Worm (Caenorhabditis elegans) whole organism, L1 larva: Measurements from ENCODE around the gene cnnm-3.

Experiments used
- C04F5.9 ChIP-seq: sonication (generic microtip); optimal IDR thresholded peaks from 2 replicates; lab custom pipeline; 2016; ENCODE audit warnings: missing genetic modification characterization, missing compliant biosample characterization
- C34B4.2 ChIP-seq: sonication (generic microtip); optimal IDR thresholded peaks from 2 replicates; lab custom pipeline; 2017; ENCODE audit warnings: mild to moderate bottlenecking, missing genetic modification characterization, missing compliant biosample characterization
- F16B12.6 ChIP-seq: fragments of 150-350 bp; optimal IDR thresholded peaks from 2 replicates; lab custom pipeline; 2014; ENCODE audit warnings: missing biosample characterization, missing genetic modification characterization
- Y116A8C.19 ChIP-seq: sonication (generic microtip); optimal IDR thresholded peaks from 2 replicates; lab custom pipeline; 2016; ENCODE audit warnings: missing compliant biosample characterization, missing genetic modification characterization, borderline replicate concordance
- aly-2 ChIP-seq: fragments of 150-350 bp; optimal IDR thresholded peaks from 2 replicates; lab custom pipeline; 2014; ENCODE audit warnings: missing biosample characterization, missing genetic modification characterization
- blmp-1 ChIP-seq: fragments of 150-350 bp; optimal IDR thresholded peaks from 2 replicates; lab custom pipeline; 2014; ENCODE audit warnings: missing biosample characterization, missing genetic modification characterization
- ceh-8 ChIP-seq: fragments of 200-800 bp; sonication (Bioruptor generic); optimal IDR thresholded peaks from 2 replicates; lab custom pipeline; 2018; ENCODE audit warnings: mild to moderate bottlenecking, missing genetic modification characterization, moderate library complexity, missing compliant biosample characterization
- ceh-90 ChIP-seq: sonication (generic microtip); optimal IDR thresholded peaks from 2 replicates; lab custom pipeline; 2016; ENCODE audit warnings: missing genetic modification characterization, missing compliant biosample characterization
- dpl-1 ChIP-seq, 3 experiments: fragments of 150-350 bp in 2 of 3; sonication (generic microtip) in 1 of 3; optimal IDR thresholded peaks; 2 replicates each; lab custom pipeline; 2014 to 2017; ENCODE audit warnings: missing biosample characterization in 3 of 3, missing genetic modification characterization in 3 of 3, missing genetic modification reagents in 3 of 3
- efl-1 ChIP-seq, 4 experiments: fragments of 150-350 bp; optimal IDR thresholded peaks in 3 of 4; peaks in 1 of 4; 1 replicate in 1 of 4; 2 replicates in 3 of 4; lab custom pipeline; 2014; ENCODE audit warnings: missing biosample characterization in 2 of 4, missing genetic modification characterization in 2 of 4, missing genetic modification reagents in 2 of 4
- egl-13 ChIP-seq: sonication (generic microtip); optimal IDR thresholded peaks from 2 replicates; lab custom pipeline; 2016; ENCODE audit warnings: missing genotype, missing genetic modification reagents, missing genetic modification characterization, missing compliant biosample characterization
- egl-27 ChIP-seq, 2 experiments: fragments of 150-350 bp in 1 of 2; sonication (generic microtip); optimal IDR thresholded peaks; 3 replicates each; lab custom pipeline; 2017 to 2018; ENCODE audit warnings: missing biosample characterization in 2 of 2, missing genetic modification characterization in 2 of 2, missing genetic modification reagents in 2 of 2
- grh-1 ChIP-seq: fragments of 200-800 bp; sonication (Bioruptor generic); IDR thresholded peaks from 2 replicates; pipeline ENCODE4 v1.3.6; 2022; ENCODE audit warnings: missing genetic modification reagents, missing genetic modification characterization, missing compliant biosample characterization
- hlh-17 ChIP-seq: fragments of 200-800 bp; sonication (Bioruptor generic); optimal IDR thresholded peaks from 2 replicates; lab custom pipeline; 2018; ENCODE audit warnings: missing genetic modification characterization, mild to moderate bottlenecking, missing compliant biosample characterization, moderate library complexity, borderline replicate concordance
- hlh-4 ChIP-seq: sonication (generic microtip); optimal IDR thresholded peaks from 2 replicates; lab custom pipeline; 2016; ENCODE audit warnings: mild to moderate bottlenecking, missing genetic modification characterization, missing compliant biosample characterization
- lin-13 ChIP-seq: fragments of 150-350 bp; optimal IDR thresholded peaks from 2 replicates; lab custom pipeline; 2014; ENCODE audit warnings: missing biosample characterization, missing genetic modification reagents, missing genetic modification characterization
- lin-14 ChIP-seq: fragments of 200-800 bp; sonication (Bioruptor generic); optimal IDR thresholded peaks from 2 replicates; lab custom pipeline; 2018; ENCODE audit warnings: mild to moderate bottlenecking, missing genetic modification characterization, moderate library complexity, missing compliant biosample characterization
- lin-35 ChIP-seq, 2 experiments: fragments of 150-350 bp; optimal IDR thresholded peaks; 2 replicates each; lab custom pipeline; 2014; ENCODE audit warnings: missing biosample characterization in 2 of 2, missing genetic modification characterization in 2 of 2, missing genetic modification reagents in 2 of 2
- lir-3 ChIP-seq: sonication (generic microtip); optimal IDR thresholded peaks from 2 replicates; lab custom pipeline; 2016; ENCODE audit warnings: mild to moderate bottlenecking, missing genetic modification characterization, moderate library complexity, missing compliant biosample characterization; ENCODE audit not compliant: poor library complexity
- mab-9 ChIP-seq: fragments of 200-800 bp; sonication (Bioruptor generic); IDR thresholded peaks from 2 replicates; pipeline ENCODE4 v1.3.6; 2022; ENCODE audit warnings: missing genetic modification reagents, missing genetic modification characterization, missing compliant biosample characterization
- mdl-1 ChIP-seq, 2 experiments: fragments of 150-350 bp; optimal IDR thresholded peaks; 2 replicates each; lab custom pipeline; 2014 to 2017; ENCODE audit warnings: missing biosample characterization in 2 of 2, missing genetic modification characterization in 2 of 2, inconsistent platforms in 1 of 2
- mep-1 ChIP-seq: fragments of 150-350 bp; optimal IDR thresholded peaks from 2 replicates; lab custom pipeline; 2014; ENCODE audit warnings: missing biosample characterization, missing genetic modification characterization
- nhr-20 ChIP-seq: sonication (generic microtip); optimal IDR thresholded peaks from 2 replicates; lab custom pipeline; 2016; ENCODE audit warnings: mild to moderate bottlenecking, missing genetic modification characterization, missing compliant biosample characterization
- nhr-47 ChIP-seq: sonication (generic microtip); optimal IDR thresholded peaks from 2 replicates; lab custom pipeline; 2016; ENCODE audit warnings: mild to moderate bottlenecking, missing genetic modification characterization, moderate library complexity, missing compliant biosample characterization
- nhr-76 ChIP-seq: sonication (generic microtip); optimal IDR thresholded peaks from 2 replicates; lab custom pipeline; 2017; ENCODE audit warnings: missing biosample characterization, missing genetic modification characterization
- nhr-84 ChIP-seq: sonication (generic microtip); optimal IDR thresholded peaks from 2 replicates; lab custom pipeline; 2017; ENCODE audit warnings: missing biosample characterization, missing genetic modification characterization
- nhr-90 ChIP-seq: sonication (generic microtip); optimal IDR thresholded peaks from 2 replicates; lab custom pipeline; 2016; ENCODE audit warnings: mild to moderate bottlenecking, missing genetic modification characterization, missing compliant biosample characterization; ENCODE audit not compliant: poor library complexity
- pax-3 ChIP-seq: fragments of 200-800 bp; sonication (Bioruptor generic); optimal IDR thresholded peaks from 2 replicates; lab custom pipeline; 2018; ENCODE audit warnings: mild to moderate bottlenecking, missing genetic modification characterization, moderate library complexity, missing compliant biosample characterization
- rnt-1 ChIP-seq: sonication (generic microtip); optimal IDR thresholded peaks from 2 replicates; lab custom pipeline; 2016; ENCODE audit warnings: mild to moderate bottlenecking, missing genetic modification characterization, moderate library complexity, missing compliant biosample characterization
- skn-1 ChIP-seq: fragments of 150-350 bp; optimal IDR thresholded peaks from 2 replicates; lab custom pipeline; 2014; ENCODE audit warnings: missing biosample characterization, missing genetic modification characterization
- sox-4 ChIP-seq: sonication (generic microtip); optimal IDR thresholded peaks from 2 replicates; lab custom pipeline; 2016; ENCODE audit warnings: missing genetic modification characterization, missing compliant biosample characterization
- sptf-1 ChIP-seq: fragments of 150-350 bp; optimal IDR thresholded peaks from 2 replicates; lab custom pipeline; 2014; ENCODE audit warnings: missing biosample characterization, missing genetic modification characterization
- tbx-2 ChIP-seq: sonication (generic microtip); optimal IDR thresholded peaks from 2 replicates; lab custom pipeline; 2016; ENCODE audit warnings: missing genetic modification characterization, missing compliant biosample characterization
- unc-130 ChIP-seq: fragments of 150-350 bp; optimal IDR thresholded peaks from 2 replicates; lab custom pipeline; 2017; ENCODE audit warnings: missing biosample characterization, missing genetic modification characterization, inconsistent platforms
- zag-1 ChIP-seq: fragments of 150-350 bp; optimal IDR thresholded peaks from 2 replicates; lab custom pipeline; 2014; ENCODE audit warnings: missing biosample characterization, missing genetic modification characterization

Gene cnnm-3

DNA sequence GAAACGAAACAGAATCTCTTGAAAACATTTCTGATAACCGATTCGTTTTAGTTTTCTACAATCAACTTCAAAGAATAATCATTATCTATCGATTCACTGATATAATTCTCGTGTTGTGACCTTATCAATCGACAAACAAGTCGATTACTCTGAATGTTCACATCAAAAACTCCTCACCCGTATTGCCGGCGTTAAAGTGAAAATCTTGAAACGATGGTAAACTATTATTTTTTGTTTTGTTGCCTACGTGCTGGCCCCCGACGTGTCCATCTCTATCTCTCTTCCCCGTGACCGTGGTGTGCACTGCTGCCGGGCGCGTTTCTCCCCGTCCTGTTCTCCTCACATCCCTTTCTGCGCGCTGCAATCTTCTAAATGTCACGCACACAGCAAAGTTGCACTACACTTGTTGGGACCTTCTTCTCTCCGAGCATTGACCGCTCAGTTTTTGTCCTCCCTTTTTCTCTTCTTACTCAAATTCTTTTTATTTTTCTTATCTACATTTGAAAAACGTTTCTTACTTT is 44.3 kb upstream of the cnnm-3 start (continued):
- TF ChIP-seq egl-13 (tag; lab: Kevin White, UChicago) (no peak), hlh-4 (no peak), lin-13 (GFP tag; lab: Kevin White, UChicago) (no peak), nhr-47 (tag; lab: Kevin White, UChicago) (peak; percentile 48), skn-1 (tag; lab: Kevin White, UChicago) (peak; percentile 34), tbx-2 (tag; lab: Kevin White, UChicago) (peak; percentile 54), zag-1 (tag; lab: Kevin White, UChicago) (no peak), nhr-84 (no peak), lin-14 (GFP tag; lab: Kevin White, UChicago) (peak; percentile 90), aly-2 (tag; lab: Kevin White, UChicago) (no peak), grh-1 (GFP tag; lab: Robert Waterston, UW) (no peak)

- TF ChIP-seq unc-130 (tag; lab: Kevin White, UChicago) (no peak), ceh-8 (no peak), dpl-1 (GFP tag; optimal IDR thresholded peaks at IDR 0.05; lab: Kevin White, UChicago) (peak in 1 of 3 experiments; percentile 10), efl-1 (optimal IDR thresholded peaks at IDR 0.05; lab: Kevin White, UChicago) (no peak), efl-1 (GFP tag; optimal IDR thresholded peaks at IDR 0.05 in 1 of 2; lab: Kevin White, UChicago) (peak in 1 of 2 experiments; percentile 91), lir-3 (tag; lab: Kevin White, UChicago) (no peak), lin-35 (GFP tag; optimal IDR thresholded peaks at IDR 0.05; lab: Kevin White, UChicago) (no peak), mab-9 (GFP tag; lab: Robert Waterston, UW) (no peak), blmp-1 (peak; percentile 54), nhr-76 (tag; lab: Kevin White, UChicago) (no peak)
Observed at ce11 chrX:3089423-3089822, 43.8 kb upstream of the cnnm-3 start, which contains the start of gene pccb-1. Gene pccb-1 (plus strand): TSS chrX:3089549.

DNA sequence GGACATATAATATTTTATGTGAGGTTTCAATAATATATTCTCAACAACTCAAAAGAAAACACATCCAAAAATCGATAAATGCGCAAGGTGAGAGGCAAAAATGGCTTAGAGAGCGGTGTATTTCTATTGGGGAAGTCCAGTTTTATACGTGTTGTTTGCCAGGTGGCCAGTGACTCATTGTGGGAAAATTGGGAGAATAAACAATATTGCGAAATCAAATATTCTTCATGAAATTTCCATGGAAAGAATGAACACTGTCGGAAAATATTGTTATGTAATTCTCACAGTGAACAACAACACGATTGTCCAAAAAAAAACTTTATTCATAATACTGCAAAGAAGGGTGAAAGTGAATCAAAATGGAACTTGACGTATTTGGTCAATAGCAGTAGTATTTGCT is 42.0 kb upstream of the cnnm-3 start:
- TF ChIP-seq efl-1 (optimal IDR thresholded peaks at IDR 0.05; lab: Kevin White, UChicago): no peak
- TF ChIP-seq efl-1 (GFP tag; optimal IDR thresholded peaks at IDR 0.05 in 1 of 2; lab: Kevin White, UChicago): peak in 1 of 2 experiments; percentile 60
- TF ChIP-seq egl-27 (tag; optimal IDR thresholded peaks at IDR 0.05; lab: Kevin White, UChicago): no peak

ce11 chrX:3087245-3087644 is 41.6 kb upstream of the cnnm-3 start, which contains the start of gene F52E4.5:
Gene F52E4.5 (minus strand): TSS chrX:3087345.
- TF ChIP-seq F16B12.6 (tag; lab: Kevin White, UChicago) (no peak), nhr-20 (tag; lab: Kevin White, UChicago) (no peak), mdl-1 (tag; optimal IDR thresholded peaks at IDR 0.05; lab: Kevin White, UChicago) (no peak), ceh-90 (tag; lab: Kevin White, UChicago) (no peak), mep-1 (tag; lab: Kevin White, UChicago) (no peak), rnt-1 (tag; lab: Kevin White, UChicago) (no peak), Y116A8C.19 (tag; lab: Kevin White, UChicago) (no peak), hlh-17 (GFP tag; lab: Kevin White, UChicago) (no peak), aly-2 (tag; lab: Kevin White, UChicago) (no peak), sox-4 (tag; lab: Kevin White, UChicago) (no peak), pax-3 (no peak), C34B4.2 (tag; lab: Kevin White, UChicago) (no peak), nhr-90 (tag; lab: Kevin White, UChicago) (no peak), C04F5.9 (tag; lab: Kevin White, UChicago) (no peak), sptf-1 (tag; lab: Kevin White, UChicago) (no peak), lir-3 (tag; lab: Kevin White, UChicago) (no peak)
- TF ChIP-seq, all 84 proteins: peak for 0
